Fruit fly (Drosophila melanogaster) whole organism, embryonic: Measurements from ENCODE around the gene Enoph.

Experiments
- B-H2 ChIP-seq: fragments of 200-800 bp; sonication (Bioruptor generic); optimal IDR thresholded peaks from 2 replicates; lab custom pipeline; 2018; ENCODE audit warnings: missing biosample characterization, mild to moderate bottlenecking, missing genetic modification characterization
- C15 ChIP-seq: fragments of 200-800 bp; sonication (Bioruptor generic); IDR thresholded peaks from 3 replicates; pipeline ENCODE4 v1.3.6; 2022; ENCODE audit warnings: missing biosample characterization, missing genetic modification characterization
- CG10959 ChIP-seq: fragments of 200-800 bp; sonication (Bioruptor generic); IDR thresholded peaks from 2 replicates; pipeline ENCODE4 v1.3.6; 2022; ENCODE audit warnings: missing biosample characterization, missing genetic modification characterization
- CG10979 ChIP-seq: fragments of 200-800 bp; sonication (Bioruptor generic); optimal IDR thresholded peaks from 2 replicates; lab custom pipeline; 2018; ENCODE audit warnings: missing biosample characterization, mild to moderate bottlenecking, missing genetic modification characterization, moderate library complexity
- CG11247 ChIP-seq: fragments of 200-800 bp; sonication (Bioruptor generic); IDR thresholded peaks from 2 replicates; pipeline ENCODE4 v1.3.6; 2022; ENCODE audit warnings: missing biosample characterization, missing genetic modification characterization
- CG12071 ChIP-seq: fragments of 200-800 bp; sonication (Bioruptor generic); optimal IDR thresholded peaks from 3 replicates; lab custom pipeline; 2018; ENCODE audit warnings: missing biosample characterization, mild to moderate bottlenecking, missing genetic modification characterization
- CG14441 ChIP-seq: fragments of 200-800 bp; sonication (Bioruptor generic); IDR thresholded peaks from 2 replicates; pipeline ENCODE4 v1.3.6; 2022; ENCODE audit warnings: missing biosample characterization, missing genetic modification characterization
- CG14965 ChIP-seq: fragments of 200-800 bp; sonication (Bioruptor generic); optimal IDR thresholded peaks from 2 replicates; lab custom pipeline; 2016; ENCODE audit warnings: missing biosample characterization, missing genetic modification characterization, borderline replicate concordance
- CG1529 ChIP-seq: fragments of 200-800 bp; sonication (Bioruptor generic); optimal IDR thresholded peaks from 3 replicates; lab custom pipeline; 2018; ENCODE audit warnings: missing biosample characterization, missing genetic modification characterization
- CG17361 ChIP-seq: fragments of 200-800 bp; sonication (Bioruptor generic); IDR thresholded peaks from 3 replicates; pipeline ENCODE4 v1.3.6; 2022; ENCODE audit warnings: missing biosample characterization, missing genetic modification characterization
- CG17612 ChIP-seq: fragments of 200-800 bp; sonication (Bioruptor generic); IDR thresholded peaks from 2 replicates; pipeline ENCODE4 v1.3.6; 2022; ENCODE audit warnings: missing biosample characterization, missing genetic modification characterization
- CG18476 ChIP-seq: fragments of 200-800 bp; sonication (Bioruptor generic); optimal IDR thresholded peaks from 2 replicates; lab custom pipeline; 2016; ENCODE audit warnings: missing biosample characterization, mild to moderate bottlenecking, missing genetic modification characterization
- CG30403 ChIP-seq: fragments of 200-800 bp; sonication (Bioruptor generic); optimal IDR thresholded peaks from 3 replicates; lab custom pipeline; 2016; ENCODE audit warnings: missing biosample characterization, missing genetic modification characterization
- CG30431 ChIP-seq: fragments of 200-800 bp; sonication (Bioruptor generic); optimal IDR thresholded peaks from 2 replicates; lab custom pipeline; 2017; ENCODE audit warnings: missing biosample characterization, missing genetic modification characterization
- CG32532 ChIP-seq: fragments of 200-800 bp; sonication (Bioruptor generic); IDR thresholded peaks from 2 replicates; pipeline ENCODE4 v1.3.6; 2022; ENCODE audit warnings: missing biosample characterization, missing genetic modification characterization
- CG32772 ChIP-seq: fragments of 200-800 bp; sonication (Bioruptor generic); IDR thresholded peaks from 2 replicates; pipeline ENCODE4 v1.3.6; 2022; ENCODE audit warnings: missing biosample characterization, missing genetic modification characterization
- CG4730 ChIP-seq: fragments of 200-800 bp; sonication (Bioruptor generic); IDR thresholded peaks from 2 replicates; pipeline ENCODE4 v1.3.6; 2022; ENCODE audit warnings: missing biosample characterization, missing genetic modification characterization
- CG6791 ChIP-seq: fragments of 200-800 bp; sonication (Bioruptor generic); IDR thresholded peaks from 3 replicates; pipeline ENCODE4 v1.3.6; 2022; ENCODE audit warnings: missing biosample characterization, missing genetic modification characterization; ENCODE audit not compliant: partially characterized antibody
- CG7963 ChIP-seq: fragments of 200-800 bp; sonication (Bioruptor generic); IDR thresholded peaks from 3 replicates; pipeline ENCODE4 v1.3.6; 2022; ENCODE audit warnings: missing biosample characterization, missing genetic modification characterization; ENCODE audit not compliant: partially characterized antibody
- CTCF ChIP-seq: fragments of 200-800 bp; sonication (Bioruptor generic); optimal IDR thresholded peaks from 2 replicates; lab custom pipeline; 2017; ENCODE audit warnings: missing biosample characterization, mild to moderate bottlenecking, missing genetic modification characterization, moderate library complexity
- Dek ChIP-seq: fragments of 200-800 bp; sonication (Bioruptor generic); optimal IDR thresholded peaks from 3 replicates; lab custom pipeline; 2019; ENCODE audit warnings: missing biosample characterization, mild to moderate bottlenecking, missing genetic modification characterization, moderate library complexity
- Dref ChIP-seq: fragments of 200-800 bp; sonication (Bioruptor generic); IDR thresholded peaks from 2 replicates; pipeline ENCODE4 v1.3.6; 2022; ENCODE audit warnings: missing biosample characterization, missing genetic modification characterization
- Drgx ChIP-seq: fragments of 200-800 bp; sonication (Bioruptor generic); IDR thresholded peaks from 2 replicates; pipeline ENCODE4 v1.3.6; 2022; ENCODE audit warnings: missing biosample characterization, missing genetic modification characterization
- Eip74EF ChIP-seq, 2 experiments: fragments of 200-800 bp in 1 of 2; fragments of >200 bp in 1 of 2; sonication (Bioruptor generic) in 1 of 2; optimal IDR thresholded peaks; 2 replicates each; lab custom pipeline; 2017 to 2019; ENCODE audit warnings: missing biosample characterization in 2 of 2, missing genetic modification characterization in 2 of 2, mild to moderate bottlenecking in 1 of 2, moderate library complexity in 1 of 2
- Fer3 ChIP-seq: fragments of 200-800 bp; sonication (Bioruptor generic); optimal IDR thresholded peaks from 2 replicates; lab custom pipeline; 2018; ENCODE audit warnings: missing biosample characterization, mild to moderate bottlenecking, missing genetic modification characterization, moderate library complexity
- Gug ChIP-seq: fragments of 200-800 bp; sonication (Bioruptor generic); IDR thresholded peaks from 4 replicates; pipeline ENCODE4 v1.3.6; 2022; ENCODE audit warnings: missing biosample characterization, missing genetic modification characterization
- Hr39 ChIP-seq: fragments of >200 bp; optimal IDR thresholded peaks from 2 replicates; lab custom pipeline; 2017
- Hsf ChIP-seq: fragments of 200-800 bp; sonication (Bioruptor generic); optimal IDR thresholded peaks from 3 replicates; lab custom pipeline; 2016; ENCODE audit warnings: missing biosample characterization, missing genetic modification characterization
- Jarid2 ChIP-seq: fragments of 200-800 bp; sonication (Bioruptor generic); optimal IDR thresholded peaks from 3 replicates; lab custom pipeline; 2017; ENCODE audit warnings: mild to moderate bottlenecking, missing biosample characterization, missing genetic modification reagents, missing genetic modification characterization
- Myb ChIP-seq: fragments of 200-800 bp; sonication (Bioruptor generic); optimal IDR thresholded peaks from 2 replicates; lab custom pipeline; 2016; ENCODE audit warnings: missing biosample characterization, missing genetic modification characterization
- Pdp1 ChIP-seq, 2 experiments: fragments of 200-800 bp; sonication (Bioruptor generic); optimal IDR thresholded peaks; 3 replicates each; lab custom pipeline; 2016; ENCODE audit warnings: missing biosample characterization in 2 of 2, missing genetic modification characterization in 2 of 2, mild to moderate bottlenecking in 1 of 2, moderate library complexity in 1 of 2
- Scr ChIP-seq: fragments of 200-800 bp; sonication (Bioruptor generic); IDR thresholded peaks from 2 replicates; pipeline ENCODE4 v1.3.6; 2022; ENCODE audit warnings: missing biosample characterization, missing genetic modification characterization; ENCODE audit not compliant: partially characterized antibody
- Sox100B ChIP-seq: fragments of 200-800 bp; sonication (Bioruptor generic); optimal IDR thresholded peaks from 3 replicates; lab custom pipeline; 2018; ENCODE audit warnings: missing biosample characterization, mild to moderate bottlenecking, missing genetic modification characterization
- Trl ChIP-seq, 3 experiments: fragments of >200 bp in 2 of 3; fragments of 200-800 bp in 1 of 3; sonication (Bioruptor generic) in 1 of 3; optimal IDR thresholded peaks; 2 replicates in 1 of 3; 3 replicates in 2 of 3; lab custom pipeline; 2016 to 2017; ENCODE audit warnings: missing biosample characterization in 1 of 3, missing genetic modification characterization in 1 of 3
- az2 ChIP-seq: fragments of 200-800 bp; sonication (Bioruptor generic); optimal IDR thresholded peaks from 3 replicates; lab custom pipeline; 2016; ENCODE audit warnings: missing biosample characterization, missing genetic modification characterization
- bcd ChIP-seq: fragments of 200-800 bp; sonication (Bioruptor generic); optimal IDR thresholded peaks from 2 replicates; lab custom pipeline; 2017; ENCODE audit warnings: missing biosample characterization, mild to moderate bottlenecking, missing genetic modification characterization
- bowl ChIP-seq: fragments of 200-800 bp; sonication (Bioruptor generic); IDR thresholded peaks from 2 replicates; pipeline ENCODE4 v1.3.6; 2022; ENCODE audit warnings: missing biosample characterization, missing genetic modification characterization
- danr ChIP-seq: fragments of 200-800 bp; sonication (Bioruptor generic); IDR thresholded peaks from 2 replicates; pipeline ENCODE4 v1.3.6; 2022; ENCODE audit warnings: missing biosample characterization, missing genetic modification characterization
- dysf ChIP-seq: fragments of 200-800 bp; sonication (Bioruptor generic); IDR thresholded peaks from 3 replicates; pipeline ENCODE4 v1.3.6; 2022; ENCODE audit warnings: missing biosample characterization, missing genetic modification characterization
- exex ChIP-seq: fragments of 200-800 bp; sonication (Bioruptor generic); optimal IDR thresholded peaks from 4 replicates; lab custom pipeline; 2018; ENCODE audit warnings: missing biosample characterization, mild to moderate bottlenecking, missing genetic modification characterization, moderate library complexity
- gcm2 ChIP-seq: fragments of 200-800 bp; sonication (Bioruptor generic); optimal IDR thresholded peaks from 2 replicates; lab custom pipeline; 2016; ENCODE audit warnings: missing biosample characterization, missing genetic modification characterization
- gro ChIP-seq: fragments of 200-800 bp; sonication (Bioruptor generic); optimal IDR thresholded peaks from 2 replicates; lab custom pipeline; 2016; ENCODE audit warnings: missing biosample characterization, missing genetic modification characterization
- gt ChIP-seq: fragments of 200-800 bp; sonication (Bioruptor generic); IDR thresholded peaks from 2 replicates; pipeline ENCODE4 v1.3.6; 2022; ENCODE audit warnings: missing biosample characterization, missing genetic modification characterization
- h ChIP-seq: fragments of >200 bp; optimal IDR thresholded peaks from 2 replicates; lab custom pipeline; 2017
- jing ChIP-seq: fragments of 200-800 bp; sonication (Bioruptor generic); optimal IDR thresholded peaks from 2 replicates; lab custom pipeline; 2018; ENCODE audit warnings: missing biosample characterization, mild to moderate bottlenecking, missing genetic modification characterization
- mam ChIP-seq: fragments of 200-800 bp; sonication (Bioruptor generic); optimal IDR thresholded peaks from 3 replicates; lab custom pipeline; 2016; ENCODE audit warnings: missing biosample characterization, missing genetic modification characterization
- pum ChIP-seq: fragments of 200-800 bp; sonication (Bioruptor generic); optimal IDR thresholded peaks from 2 replicates; lab custom pipeline; 2016; ENCODE audit warnings: missing biosample characterization, missing genetic modification characterization
- sob ChIP-seq: fragments of 200-800 bp; sonication (Bioruptor generic); IDR thresholded peaks from 2 replicates; pipeline ENCODE4 v1.3.6; 2022; ENCODE audit warnings: missing biosample characterization, missing genetic modification characterization
- tap ChIP-seq: fragments of 200-800 bp; optimal IDR thresholded peaks from 3 replicates; lab custom pipeline; 2019; ENCODE audit warnings: missing biosample characterization, mild to moderate bottlenecking, missing genetic modification characterization, moderate library complexity
- trem ChIP-seq: fragments of 200-800 bp; optimal IDR thresholded peaks from 3 replicates; lab custom pipeline; 2019; ENCODE audit warnings: missing biosample characterization, mild to moderate bottlenecking, missing genetic modification characterization, moderate library complexity
- z ChIP-seq: fragments of 200-800 bp; sonication (Bioruptor generic); IDR thresholded peaks from 3 replicates; pipeline ENCODE4 v1.3.6; 2022; ENCODE audit warnings: missing biosample characterization, missing genetic modification characterization
- zen2 ChIP-seq: fragments of 200-800 bp; sonication (Bioruptor generic); IDR thresholded peaks from 3 replicates; pipeline ENCODE4 v1.3.6; 2022; ENCODE audit warnings: missing biosample characterization, missing genetic modification characterization; ENCODE audit not compliant: partially characterized antibody

Gene Enoph

dm6 chr3R:5270806-5271205, 14.3 kb upstream of the Enoph start (continued):
- TF ChIP-seq B-H2 (GFP tag; lab: Kevin White, UChicago) (no peak), pum (GFP tag; lab: Kevin White, UChicago) (no peak), gt (no peak), Jarid2 (no peak), CG32532 (GFP tag; lab: Robert Waterston, UW) (no peak), CG1529 (GFP tag; lab: Kevin White, UChicago) (no peak), CG10979 (tag; lab: Kevin White, UChicago) (peak; percentile 23), z (GFP tag; lab: Robert Waterston, UW) (no peak), CG17612 (no peak), Pdp1 (GFP tag; optimal IDR thresholded peaks at IDR 0.05; lab: Kevin White, UChicago) (peak in 1 of 2 experiments; percentile 29), CG18476 (no peak), gcm2 (GFP tag; lab: Kevin White, UChicago) (no peak), CG12071 (no peak), CG11247 (GFP tag; lab: Robert Waterston, UW) (no peak), tap (tag; lab: Kevin White, UChicago) (no peak), Hsf (no peak), gro (no peak), Gug (GFP tag; lab: Robert Waterston, UW) (peak; percentile 11; the same call in 2 of the 4 replicates), zen2 (GFP tag; lab: Robert Waterston, UW) (no peak), Sox100B (GFP tag; lab: Kevin White, UChicago) (peak; percentile 12), trem (tag; lab: Kevin White, UChicago) (no peak), Scr (no peak), CG30431 (GFP tag; lab: Kevin White, UChicago) (no peak), Myb (GFP tag; lab: Kevin White, UChicago) (no peak), CG32772 (GFP tag; lab: Robert Waterston, UW) (no peak), Fer3 (tag; lab: Kevin White, UChicago) (no peak), Dek (tag; lab: Kevin White, UChicago) (no peak), bcd (no peak), Eip74EF (GFP tag; optimal IDR thresholded peaks at IDR 0.05; lab: Kevin White, UChicago) (no peak), Dref (no peak), h (lab: Kevin White, UChicago) (no peak), az2 (GFP tag; lab: Kevin White, UChicago) (no peak), CG14441 (GFP tag; lab: Robert Waterston, UW) (no peak), CG10959 (GFP tag; lab: Robert Waterston, UW) (no peak), CG4730 (no peak), CG17361 (GFP tag; lab: Robert Waterston, UW) (peak; percentile 16; the same call in 1 of the 3 replicates), sob (GFP tag; lab: Robert Waterston, UW) (0 out of 2 replicates have a peak, but pooled peaks have one; percentile 19), Trl (optimal IDR thresholded peaks at IDR 0.05; lab: Kevin White, UChicago) (no peak), Trl (GFP tag; optimal IDR thresholded peaks at IDR 0.05; lab: Kevin White, UChicago) (peak; percentile 16), danr (no peak), C15 (peak; percentile 27; the same call in 1 of the 3 replicates), bowl (no peak), jing (GFP tag; lab: Kevin White, UChicago) (no peak), CG30403 (peak; percentile 27), exex (tag; lab: Kevin White, UChicago) (no peak), CG7963 (GFP tag; lab: Robert Waterston, UW) (no peak), Drgx (peak; percentile 40; the same call in 1 of the 2 replicates), CTCF (GFP tag; lab: Kevin White, UChicago) (no peak), Hr39 (no peak), dysf (GFP tag; lab: Robert Waterston, UW) (0 out of 3 replicates have a peak, but pooled peaks have one; percentile 49), CG14965 (GFP tag; lab: Kevin White, UChicago) (no peak), CG6791 (0 out of 3 replicates have a peak, but pooled peaks have one; percentile 20), mam (GFP tag; lab: Kevin White, UChicago) (peak; percentile 13)
